Fruit fly (Drosophila melanogaster): ENCODE data around the gene Mettl3.

dm6 chr3R:24017648-24018047 lies 14.3 kb upstream of the Mettl3 start:
- TF ChIP-seq mam (GFP tag; optimal IDR thresholded peaks at IDR 0.05) (no peak), CG32767 (GFP tag; IDR thresholded peaks at IDR 0.05) (no peak), CG13424 (tag; optimal IDR thresholded peaks at IDR 0.05) (no peak)

Data from whole organism, embryonic.